Fruit fly (Drosophila melanogaster): ENCODE measurements around the gene Axud1.

Axud1 gene

DNA sequence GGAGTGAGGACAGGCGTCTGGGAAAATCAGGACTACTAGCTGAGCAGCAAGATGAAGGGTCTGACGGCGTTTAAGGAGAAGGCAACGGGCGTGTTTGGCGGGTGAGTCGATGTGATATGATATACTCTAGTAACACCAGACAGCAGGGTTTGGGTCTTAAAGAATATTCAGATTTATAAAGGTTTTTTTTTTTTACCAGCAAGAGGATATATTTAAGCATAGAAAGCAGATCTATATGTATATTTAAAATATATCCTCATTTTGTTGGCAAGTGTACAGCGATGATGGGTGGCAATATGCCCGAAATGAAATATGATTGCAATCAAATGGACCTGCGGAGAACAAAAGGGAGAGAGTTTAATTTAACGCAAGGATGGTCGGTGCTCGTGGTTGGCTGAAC, 37.0 kb downstream of the Axud1 start (continued):
- no peak for TF ChIP-seq CG31365 (tag; optimal IDR thresholded peaks at IDR 0.05)
- 0 out of 2 replicates have a peak, but pooled peaks have one; percentile 25 for TF ChIP-seq HLH3B (GFP tag; IDR thresholded peaks at IDR 0.05)
- TF ChIP-seq CG12071 (GFP tag; optimal IDR thresholded peaks at IDR 0.05) = no peak
- TF ChIP-seq pan (optimal IDR thresholded peaks at IDR 0.05) = no peak
- TF ChIP-seq pan (GFP tag; optimal IDR thresholded peaks at IDR 0.05 in 1 of 2, IDR thresholded peaks at IDR 0.05 in 1 of 2) = peak in 1 of 2 experiments; percentile 42
- no peak for TF ChIP-seq Deaf1 (tag; optimal IDR thresholded peaks at IDR 0.05)
- TF ChIP-seq CG17612 (GFP tag; IDR thresholded peaks at IDR 0.05) = no peak
- TF ChIP-seq gsb-n (tag; optimal IDR thresholded peaks at IDR 0.05) = no peak
- peak; percentile 48; the same call in 1 of the 2 replicates for TF ChIP-seq Nf-YA (GFP tag; IDR thresholded peaks at IDR 0.05)
- TF ChIP-seq hb (GFP tag; IDR thresholded peaks at IDR 0.05; ENCODE audit: partially characterized antibody) = no peak
- TF ChIP-seq tna (GFP tag; IDR thresholded peaks at IDR 0.05; ENCODE audit: partially characterized antibody) = no peak
- TF ChIP-seq disco-r (GFP tag; optimal IDR thresholded peaks at IDR 0.05) = no peak
- peak; percentile 20 for TF ChIP-seq CG9817 (tag; optimal IDR thresholded peaks at IDR 0.05)
- TF ChIP-seq zfh2 (GFP tag; optimal IDR thresholded peaks at IDR 0.05) = no peak
- TF ChIP-seq esg (GFP tag; conservative IDR thresholded peaks at IDR 0.05) = peak; percentile 43; the same call in 1 of the 2 replicates
- peak; percentile 54 for TF ChIP-seq CG11504 (tag; optimal IDR thresholded peaks at IDR 0.05)
- no peak for TF ChIP-seq ro (GFP tag; IDR thresholded peaks at IDR 0.05)
- TF ChIP-seq ash1 (GFP tag; optimal IDR thresholded peaks at IDR 0.05) = no peak
- no peak for TF ChIP-seq Ravus (GFP tag; IDR thresholded peaks at IDR 0.05)
- no peak for TF ChIP-seq Hr39 (optimal IDR thresholded peaks at IDR 0.05)
- no peak for TF ChIP-seq CG7745 (tag; optimal IDR thresholded peaks at IDR 0.05)
- TF ChIP-seq CG13894 (tag; optimal IDR thresholded peaks at IDR 0.05) = no peak
- no peak for TF ChIP-seq Hey (tag; optimal IDR thresholded peaks at IDR 0.05)
- TF ChIP-seq CG3726 (GFP tag; IDR thresholded peaks at IDR 0.05) = no peak
- TF ChIP-seq CG1832 (GFP tag; optimal IDR thresholded peaks at IDR 0.05) = no peak
- TF ChIP-seq ems (GFP tag; optimal IDR thresholded peaks at IDR 0.05) = no peak
- no peak for TF ChIP-seq CG8944 (GFP tag; optimal IDR thresholded peaks at IDR 0.05)
- no peak for TF ChIP-seq Ada2b (GFP tag; IDR thresholded peaks at IDR 0.05)
- TF ChIP-seq fd3F (GFP tag; optimal IDR thresholded peaks at IDR 0.05) = no peak
- TF ChIP-seq en (GFP tag; optimal IDR thresholded peaks at IDR 0.05) = no peak
- no peak for TF ChIP-seq ken (GFP tag; IDR thresholded peaks at IDR 0.05)
- peak; percentile 45; the same call in 1 of the 2 replicates for TF ChIP-seq Awh (GFP tag; IDR thresholded peaks at IDR 0.05)
- no peak for TF ChIP-seq CG14441 (GFP tag; IDR thresholded peaks at IDR 0.05)
- no peak for TF ChIP-seq NC2β (GFP tag; optimal IDR thresholded peaks at IDR 0.05)
- no peak for TF ChIP-seq CG33213 (GFP tag; optimal IDR thresholded peaks at IDR 0.05)
- no peak for TF ChIP-seq Myb (GFP tag; optimal IDR thresholded peaks at IDR 0.05)
- TF ChIP-seq Asciz (GFP tag; optimal IDR thresholded peaks at IDR 0.05) = no peak
- peak; percentile 34; the same call in 1 of the 2 replicates for TF ChIP-seq CG10366 (GFP tag; IDR thresholded peaks at IDR 0.05)
- TF ChIP-seq NC2α (GFP tag; optimal IDR thresholded peaks at IDR 0.05) = no peak
- no peak for TF ChIP-seq Antp (GFP tag; optimal IDR thresholded peaks at IDR 0.05)
- no peak for TF ChIP-seq CG8765 (GFP tag; IDR thresholded peaks at IDR 0.05)
- TF ChIP-seq CG7963 (GFP tag; IDR thresholded peaks at IDR 0.05; ENCODE audit: partially characterized antibody) = no peak
- TF ChIP-seq CG1792 (GFP tag; optimal IDR thresholded peaks at IDR 0.05) = no peak
- no peak for TF ChIP-seq CG11247 (GFP tag; IDR thresholded peaks at IDR 0.05)
- TF ChIP-seq Rfx (GFP tag; IDR thresholded peaks at IDR 0.05) = peak; percentile 35; the same call in 1 of the 2 replicates
- no peak for TF ChIP-seq GATAe (GFP tag; conservative IDR thresholded peaks at IDR 0.05)
- no peak for TF ChIP-seq Mad (GFP tag; optimal IDR thresholded peaks at IDR 0.05)
- TF ChIP-seq CG3838 (GFP tag; optimal IDR thresholded peaks at IDR 0.05) = no peak
- TF ChIP-seq gsb (GFP tag; IDR thresholded peaks at IDR 0.05) = no peak
- TF ChIP-seq dm (GFP tag; optimal IDR thresholded peaks at IDR 0.05) = no peak

All from whole organism, embryonic.